Worm (Caenorhabditis elegans) whole organism, L4/young adult: Measurements from ENCODE around the gene tex-2.

Experiments used
- W03F9.2 ChIP-seq: fragments of 150-350 bp; optimal IDR thresholded peaks from 2 replicates; lab custom pipeline; 2014; ENCODE audit warnings: missing biosample characterization, missing genetic modification characterization
- him-1 ChIP-seq: sonication (generic microtip); optimal IDR thresholded peaks from 2 replicates; lab custom pipeline; 2016; ENCODE audit warnings: missing genotype, missing genetic modification reagents, missing genetic modification characterization, missing compliant biosample characterization

DNA sequence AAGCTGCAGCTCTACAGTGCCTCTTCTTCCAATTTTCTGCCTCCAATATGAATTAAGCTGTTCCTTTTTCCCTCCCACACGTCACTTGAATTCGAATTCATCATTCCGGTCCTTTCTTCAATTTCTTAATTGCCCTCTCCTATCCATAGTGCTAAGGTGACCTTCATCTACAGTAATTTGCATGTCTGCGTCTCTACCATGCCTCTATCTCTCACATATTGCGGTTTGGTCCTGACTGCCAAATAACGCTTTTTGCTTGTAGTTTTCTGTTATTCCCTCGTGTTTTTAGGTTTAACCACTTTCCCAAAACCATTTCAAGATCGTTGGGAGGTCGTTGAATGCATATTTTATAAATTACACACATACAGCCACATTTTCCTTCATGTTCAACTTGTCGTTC is 7.3 kb upstream of the tex-2 start:
- TF ChIP-seq him-1 (no peak), W03F9.2 (tag; lab: Kevin White, UChicago) (no peak)
